Fruit fly (Drosophila melanogaster): ENCODE results near the gene Myb.
A peak's percentile ranks its signal among the peaks of the same experiment; 100 is the strongest.

DNA sequence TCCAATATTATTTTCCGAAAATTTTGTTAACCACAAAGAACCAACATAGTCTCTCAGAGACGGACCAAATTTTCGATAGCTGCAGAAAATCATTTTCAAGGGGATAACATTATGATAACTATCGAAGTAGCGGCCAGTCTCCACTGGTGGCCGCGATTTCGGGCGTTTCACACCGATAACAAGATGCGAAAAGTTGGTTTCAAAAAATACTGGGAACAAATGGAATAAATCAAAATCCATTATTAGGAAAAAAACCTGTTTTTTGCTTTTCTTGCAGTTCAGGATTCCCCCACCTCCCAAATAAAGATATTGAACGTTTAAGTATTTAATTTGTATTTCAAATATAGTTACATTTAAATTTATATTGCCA is 29.6 kb upstream of the Myb start, which contains the start of gene tay:
- TF ChIP-seq CG6791 (GFP tag; IDR thresholded peaks at IDR 0.05; ENCODE audit: partially characterized antibody), result peak; percentile 64; the same call in 2 of the 3 replicates
- TF ChIP-seq Oaz (GFP tag; IDR thresholded peaks at IDR 0.05), result no peak
- TF ChIP-seq Med (GFP tag), result peak; percentile 83
- TF ChIP-seq CG2875 (GFP tag; optimal IDR thresholded peaks at IDR 0.05), result no peak
- TF ChIP-seq CG12659 (GFP tag; optimal IDR thresholded peaks at IDR 0.05), result peak; percentile 74
